Worm (Caenorhabditis elegans) whole organism, L4 larva: Measurements from ENCODE around the gene nep-2.
A peak's percentile ranks its signal among the peaks of the same experiment; 100 is the strongest.

Experiments used
- F26F4.8 ChIP-seq: fragments of 200-800 bp; sonication (Bioruptor generic); conservative IDR thresholded peaks from 2 replicates; pipeline ENCODE4 v1.3.6; 2022; ENCODE audit warnings: missing genetic modification characterization, missing compliant biosample characterization
- F37D6.2 ChIP-seq: sonication (generic microtip); optimal IDR thresholded peaks from 2 replicates; lab custom pipeline; 2016; ENCODE audit warnings: mild to moderate bottlenecking, missing genetic modification characterization, missing compliant biosample characterization
- F44E2.7 ChIP-seq: fragments of 200-800 bp; sonication (Bioruptor generic); IDR thresholded peaks from 2 replicates; pipeline ENCODE4 v2.1.2; 2022; ENCODE audit warnings: missing genetic modification characterization, missing compliant biosample characterization
- Y105C5A.15 ChIP-seq: fragments of 200-800 bp; sonication (Bioruptor generic); IDR thresholded peaks from 2 replicates; pipeline ENCODE4 v1.3.6; 2022; ENCODE audit warnings: missing genetic modification characterization, missing compliant biosample characterization
- Y48G9A.11 ChIP-seq: fragments of 200-800 bp; sonication (Bioruptor generic); IDR thresholded peaks from 2 replicates; pipeline ENCODE4 v1.3.6; 2022; ENCODE audit warnings: missing genetic modification reagents, missing genetic modification characterization, missing compliant biosample characterization
- ZK546.5 ChIP-seq, 2 experiments: sonication (generic microtip); optimal IDR thresholded peaks; 2 replicates each; lab custom pipeline; 2017; ENCODE audit warnings: missing biosample characterization in 2 of 2, missing genetic modification characterization in 2 of 2
- aha-1 ChIP-seq: fragments of 150-350 bp; peaks from one replicate; lab custom pipeline; 2014; ENCODE audit warnings: missing biosample characterization, missing genetic modification characterization
- arid-1 ChIP-seq: fragments of 200-800 bp; sonication (Bioruptor generic); conservative IDR thresholded peaks from 2 replicates; pipeline ENCODE4 v1.3.6; 2022; ENCODE audit warnings: missing genetic modification reagents, missing genetic modification characterization, missing compliant biosample characterization
- attf-4 ChIP-seq: sonication (generic microtip); optimal IDR thresholded peaks from 3 replicates; lab custom pipeline; 2017; ENCODE audit warnings: missing biosample characterization, missing genetic modification characterization
- ceh-32 ChIP-seq: sonication (generic microtip); optimal IDR thresholded peaks from 2 replicates; lab custom pipeline; 2016; ENCODE audit warnings: mild to moderate bottlenecking, missing genetic modification characterization, missing compliant biosample characterization; ENCODE audit not compliant: poor library complexity
- ceh-44 ChIP-seq: fragments of 200-800 bp; sonication (Bioruptor generic); IDR thresholded peaks from 2 replicates; pipeline ENCODE4 v1.3.6; 2022; ENCODE audit warnings: missing genetic modification reagents, missing genetic modification characterization, missing compliant biosample characterization
- ceh-82 ChIP-seq: sonication (generic microtip); optimal IDR thresholded peaks from 2 replicates; lab custom pipeline; 2017; ENCODE audit warnings: missing biosample characterization, missing genetic modification characterization
- ces-1 ChIP-seq: fragments of 150-350 bp; sonication (generic microtip); optimal IDR thresholded peaks from 4 replicates; lab custom pipeline; 2014; ENCODE audit warnings: missing biosample characterization, missing genetic modification reagents, missing genetic modification characterization
- daf-12 ChIP-seq: fragments of 150-350 bp; optimal IDR thresholded peaks from 2 replicates; lab custom pipeline; 2014; ENCODE audit warnings: missing biosample characterization, missing genetic modification reagents, missing genetic modification characterization
- daf-16 ChIP-seq, 3 experiments: sonication (generic microtip); optimal IDR thresholded peaks; 2 replicates each; lab custom pipeline; 2016 to 2017; ENCODE audit warnings: missing genetic modification characterization in 3 of 3, missing genetic modification reagents in 3 of 3, mild to moderate bottlenecking in 2 of 3, missing compliant biosample characterization in 2 of 3, missing biosample characterization in 1 of 3, moderate library complexity in 1 of 3
- dmd-6 ChIP-seq: fragments of 200-800 bp; sonication (Bioruptor generic); IDR thresholded peaks from 2 replicates; pipeline ENCODE4 v1.3.6; 2022; ENCODE audit warnings: missing genetic modification reagents, missing genetic modification characterization, missing compliant biosample characterization
- duxl-1 ChIP-seq: sonication (generic microtip); optimal IDR thresholded peaks from 2 replicates; lab custom pipeline; 2016; ENCODE audit warnings: mild to moderate bottlenecking, missing genetic modification characterization, moderate library complexity, missing compliant biosample characterization; ENCODE audit not compliant: poor library complexity
- egl-27 ChIP-seq: sonication (generic microtip); optimal IDR thresholded peaks from 3 replicates; lab custom pipeline; 2017; ENCODE audit warnings: missing biosample characterization, missing genetic modification reagents, missing genetic modification characterization
- fkh-10 ChIP-seq: fragments of 150-350 bp; optimal IDR thresholded peaks from 2 replicates; lab custom pipeline; 2014; ENCODE audit warnings: missing biosample characterization, missing genetic modification reagents, missing genetic modification characterization
- gei-8 ChIP-seq: fragments of 200-800 bp; sonication (Bioruptor generic); optimal IDR thresholded peaks from 2 replicates; lab custom pipeline; 2018; ENCODE audit warnings: mild to moderate bottlenecking, missing genetic modification characterization, missing compliant biosample characterization
- hif-1 ChIP-seq, 2 experiments: sonication (generic microtip); optimal IDR thresholded peaks; 2 replicates each; lab custom pipeline; 2016 to 2017; ENCODE audit warnings: missing compliant biosample characterization in 2 of 2, missing genetic modification characterization in 2 of 2, missing genetic modification reagents in 2 of 2, missing genotype in 2 of 2, mild to moderate bottlenecking in 1 of 2
- lim-7 ChIP-seq: fragments of 200-800 bp; sonication (Bioruptor generic); IDR thresholded peaks from 2 replicates; pipeline ENCODE4 v1.3.6; 2022; ENCODE audit warnings: missing genetic modification characterization, missing compliant biosample characterization
- lin-13 ChIP-seq: fragments of 150-350 bp; optimal IDR thresholded peaks from 2 replicates; lab custom pipeline; 2014; ENCODE audit warnings: missing biosample characterization, missing genetic modification reagents, missing genetic modification characterization
- lin-29 ChIP-seq: fragments of 200-800 bp; sonication (Bioruptor generic); IDR thresholded peaks from 2 replicates; pipeline ENCODE4 v1.3.6; 2022; ENCODE audit warnings: missing genetic modification reagents, missing genetic modification characterization, missing compliant biosample characterization
- lin-38 ChIP-seq: fragments of 200-800 bp; sonication (Bioruptor generic); IDR thresholded peaks from 2 replicates; pipeline ENCODE4 v1.3.6; 2022; ENCODE audit warnings: missing genetic modification reagents, missing genetic modification characterization, missing compliant biosample characterization
- lir-3 ChIP-seq: sonication (generic microtip); optimal IDR thresholded peaks from 2 replicates; lab custom pipeline; 2016; ENCODE audit warnings: mild to moderate bottlenecking, missing genetic modification characterization, missing compliant biosample characterization
- mdt-29 ChIP-seq: fragments of 200-800 bp; sonication (Bioruptor generic); IDR thresholded peaks from 2 replicates; pipeline ENCODE4 v1.3.6; 2022; ENCODE audit warnings: missing genetic modification reagents, missing genetic modification characterization, missing compliant biosample characterization
- nhr-10 ChIP-seq: fragments of 150-350 bp; optimal IDR thresholded peaks from 2 replicates; lab custom pipeline; 2014; ENCODE audit warnings: missing biosample characterization, missing genetic modification characterization
- nhr-111 ChIP-seq: fragments of 200-800 bp; sonication (Bioruptor generic); optimal IDR thresholded peaks from 2 replicates; lab custom pipeline; 2018; ENCODE audit warnings: mild to moderate bottlenecking, missing genetic modification characterization, missing compliant biosample characterization
- nhr-25 ChIP-seq: sonication (generic microtip); optimal IDR thresholded peaks from 2 replicates; lab custom pipeline; 2017; ENCODE audit warnings: missing genetic modification characterization, mild to moderate bottlenecking, missing compliant biosample characterization, antibody characterized with exemption, moderate library complexity, borderline replicate concordance; ENCODE audit not compliant: insufficient read depth
- nhr-28 ChIP-seq: fragments of 150-350 bp; optimal IDR thresholded peaks from 2 replicates; lab custom pipeline; 2014; ENCODE audit warnings: missing biosample characterization, missing genetic modification characterization
- nhr-48 ChIP-seq: sonication (generic microtip); optimal IDR thresholded peaks from 2 replicates; lab custom pipeline; 2016; ENCODE audit warnings: mild to moderate bottlenecking, missing genetic modification characterization, missing compliant biosample characterization
- pha-4 ChIP-seq, 2 experiments: fragments of 150-350 bp in 1 of 2; fragments of 200-800 bp in 1 of 2; sonication (Bioruptor generic) in 1 of 2; IDR thresholded peaks in 1 of 2; optimal IDR thresholded peaks in 1 of 2; 2 replicates each; pipeline versions ENCODE4 v1.3.6 to Lab custom; 2014 to 2022; ENCODE audit warnings: missing genetic modification characterization in 2 of 2, missing genetic modification reagents in 2 of 2, missing biosample characterization in 1 of 2, missing compliant biosample characterization in 1 of 2
- pqm-1 ChIP-seq: sonication (generic microtip); optimal IDR thresholded peaks from 2 replicates; lab custom pipeline; 2017; ENCODE audit warnings: missing biosample characterization, missing genetic modification characterization
- saeg-2 ChIP-seq: fragments of 200-800 bp; sonication (Bioruptor generic); IDR thresholded peaks from 2 replicates; pipeline ENCODE4 v1.3.6; 2022; ENCODE audit warnings: missing genetic modification reagents, missing genetic modification characterization, missing compliant biosample characterization
- sdz-12 ChIP-seq: fragments of 200-800 bp; sonication (Bioruptor generic); optimal IDR thresholded peaks from 2 replicates; lab custom pipeline; 2018; ENCODE audit warnings: mild to moderate bottlenecking, missing genetic modification characterization, missing compliant biosample characterization
- set-16 ChIP-seq: fragments of 200-800 bp; sonication (Bioruptor generic); IDR thresholded peaks from 2 replicates; pipeline ENCODE4 v1.3.6; 2022; ENCODE audit warnings: missing genetic modification reagents, missing genetic modification characterization, missing compliant biosample characterization
- skn-1 ChIP-seq: fragments of 150-350 bp; optimal IDR thresholded peaks from 2 replicates; lab custom pipeline; 2014; ENCODE audit warnings: missing biosample characterization, missing genetic modification characterization
- snpc-4 ChIP-seq: fragments of 150-350 bp; optimal IDR thresholded peaks from 2 replicates; lab custom pipeline; 2014; ENCODE audit warnings: missing biosample characterization, missing genetic modification characterization
- spr-3 ChIP-seq: fragments of 200-800 bp; sonication (Bioruptor generic); optimal IDR thresholded peaks from 2 replicates; lab custom pipeline; 2018; ENCODE audit warnings: mild to moderate bottlenecking, missing genetic modification characterization, missing compliant biosample characterization
- unc-130 ChIP-seq: sonication (generic microtip); optimal IDR thresholded peaks from 2 replicates; lab custom pipeline; 2016; ENCODE audit warnings: missing genetic modification reagents, missing genetic modification characterization, missing compliant biosample characterization
- unc-62 ChIP-seq, 3 experiments: fragments of 150-350 bp in 1 of 3; sonication (generic microtip); optimal IDR thresholded peaks in 2 of 3; peaks in 1 of 3; 1 replicate in 1 of 3; 2 replicates in 2 of 3; lab custom pipeline; 2014 to 2017; ENCODE audit warnings: missing biosample characterization in 3 of 3, missing genetic modification characterization in 3 of 3, missing genetic modification reagents in 3 of 3, missing genotype in 1 of 3
- vab-7 ChIP-seq: fragments of 200-800 bp; sonication (Bioruptor generic); IDR thresholded peaks from 2 replicates; pipeline ENCODE4 v1.3.6; 2022; ENCODE audit warnings: missing genetic modification reagents, missing genetic modification characterization, missing compliant biosample characterization
- zag-1 ChIP-seq: fragments of 150-350 bp; optimal IDR thresholded peaks from 2 replicates; lab custom pipeline; 2014; ENCODE audit warnings: missing biosample characterization, missing genetic modification characterization
- zfp-2 ChIP-seq: sonication (generic microtip); optimal IDR thresholded peaks from 2 replicates; lab custom pipeline; 2016; ENCODE audit warnings: mild to moderate bottlenecking, missing genetic modification characterization, missing compliant biosample characterization
- zip-11 ChIP-seq: fragments of 200-800 bp; sonication (Bioruptor generic); IDR thresholded peaks from 2 replicates; pipeline ENCODE4 v1.3.6; 2022; ENCODE audit warnings: missing genetic modification characterization, missing compliant biosample characterization

The nep-2 gene

DNA sequence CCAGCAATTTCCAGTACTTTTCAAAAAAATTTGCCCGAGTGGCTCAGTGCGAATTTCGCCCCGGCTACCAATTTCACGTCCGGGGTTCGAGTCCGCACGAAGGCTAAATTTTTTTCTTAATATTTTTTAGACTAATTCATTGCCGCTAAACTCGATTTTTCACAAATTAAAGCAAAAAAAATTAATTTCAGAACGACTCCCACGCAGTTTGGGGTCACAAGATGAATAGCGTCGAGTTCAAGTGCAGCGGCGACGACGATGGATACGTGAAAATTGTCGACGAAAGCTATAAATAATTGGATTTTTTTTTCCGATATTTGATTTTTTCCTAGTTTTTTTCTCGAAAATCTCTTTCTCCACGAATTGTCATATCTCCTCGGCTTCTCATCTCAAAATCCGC, 25.7 kb upstream of the nep-2 start:
- TF ChIP-seq daf-16 (GFP tag; optimal IDR thresholded peaks at IDR 0.05; lab: Kevin White, UChicago) (no peak), daf-16 (tag; optimal IDR thresholded peaks at IDR 0.05; lab: Kevin White, UChicago) (peak; percentile 28), F26F4.8 (GFP tag; lab: Robert Waterston, UW) (no peak), zip-11 (GFP tag; lab: Robert Waterston, UW) (no peak), fkh-10 (GFP tag; lab: Kevin White, UChicago) (no peak), attf-4 (tag; lab: Kevin White, UChicago) (no peak), daf-12 (no peak), nhr-111 (no peak), lim-7 (no peak), pha-4 (GFP tag; IDR thresholded peaks at IDR 0.05; lab: Robert Waterston, UW) (no peak), pha-4 (tag; optimal IDR thresholded peaks at IDR 0.05; lab: Kevin White, UChicago) (no peak), Y48G9A.11 (GFP tag; lab: Robert Waterston, UW) (no peak), lin-38 (peak; percentile 73), set-16 (GFP tag; lab: Robert Waterston, UW) (no peak)

DNA sequence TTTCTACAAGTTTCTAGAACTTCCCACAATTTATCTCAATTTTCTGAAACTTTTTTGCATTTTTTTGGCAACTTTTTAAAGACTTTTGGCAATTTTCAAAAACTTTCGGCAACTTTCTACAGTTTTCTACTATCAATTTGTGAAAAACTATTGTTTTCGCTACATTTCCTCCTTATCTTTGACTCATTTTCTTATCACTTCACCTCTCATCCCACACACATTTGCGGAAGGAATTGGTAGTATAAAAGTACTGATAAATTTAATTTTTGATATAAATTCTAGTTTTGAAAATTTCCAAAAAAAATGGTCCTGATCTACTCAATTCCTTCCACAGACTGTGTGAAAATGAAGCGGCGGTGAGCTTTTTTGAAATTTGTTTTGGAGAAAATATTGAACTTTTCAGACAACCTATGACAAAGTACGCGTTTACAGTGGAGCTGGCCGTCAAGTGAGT, 24.1 kb upstream of the nep-2 start, which contains the start of gene F29A7.4:
F29A7.4 (plus strand) TSS at position 404 of the 454 bp plus-strand sequence.
- no peak for TF ChIP-seq snpc-4 (tag; lab: Kevin White, UChicago)
- no peak for TF ChIP-seq lin-29 (GFP tag; lab: Robert Waterston, UW)
- TF ChIP-seq hif-1 (tag; optimal IDR thresholded peaks at IDR 0.05; lab: Kevin White, UChicago): no peak
- no peak for TF ChIP-seq nhr-25 (tag; lab: Kevin White, UChicago)
- no peak for TF ChIP-seq aha-1 (tag; lab: Kevin White, UChicago)
- no peak for TF ChIP-seq Y48G9A.11 (GFP tag; lab: Robert Waterston, UW)
- peak; percentile 18 for TF ChIP-seq pqm-1 (tag; lab: Kevin White, UChicago)
- no peak for TF ChIP-seq lim-7
- no peak for TF ChIP-seq F37D6.2 (tag; lab: Kevin White, UChicago)
- no peak for TF ChIP-seq gei-8 (GFP tag; lab: Kevin White, UChicago)
- TF ChIP-seq Y105C5A.15: no peak
- TF ChIP-seq egl-27: no peak
- no peak for TF ChIP-seq zfp-2
- TF ChIP-seq unc-62 (GFP tag; optimal IDR thresholded peaks at IDR 0.05 in 1 of 2; lab: Kevin White, UChicago): no peak
- TF ChIP-seq unc-62 (tag; optimal IDR thresholded peaks at IDR 0.05; lab: Kevin White, UChicago): no peak
- no peak for TF ChIP-seq nhr-48 (tag; lab: Kevin White, UChicago)
- no peak for TF ChIP-seq ceh-82
- TF ChIP-seq ZK546.5 (tag; optimal IDR thresholded peaks at IDR 0.05; lab: Kevin White, UChicago): no peak
- no peak for TF ChIP-seq arid-1
- no peak for TF ChIP-seq zag-1
- TF ChIP-seq daf-16 (GFP tag; optimal IDR thresholded peaks at IDR 0.05; lab: Kevin White, UChicago): no peak
- peak; percentile 49 for TF ChIP-seq daf-16 (tag; optimal IDR thresholded peaks at IDR 0.05; lab: Kevin White, UChicago)
- peak; percentile 74 for TF ChIP-seq nhr-28 (tag; lab: Kevin White, UChicago)
- no peak for TF ChIP-seq F44E2.7
- no peak for TF ChIP-seq ces-1 (GFP tag; lab: Kevin White, UChicago)
- TF ChIP-seq set-16 (GFP tag; lab: Robert Waterston, UW): no peak
- TF ChIP-seq vab-7 (GFP tag; lab: Robert Waterston, UW): no peak
- TF ChIP-seq spr-3 (GFP tag; lab: Kevin White, UChicago): no peak
- no peak for TF ChIP-seq ceh-32 (tag; lab: Kevin White, UChicago)

ce11 chrII:2747956-2748621, 22.5 kb upstream of the nep-2 start:
- TF ChIP-seq duxl-1 (tag; lab: Kevin White, UChicago) (no peak), sdz-12 (GFP tag; lab: Kevin White, UChicago) (no peak), lin-13 (GFP tag; lab: Kevin White, UChicago) (no peak), nhr-28 (tag; lab: Kevin White, UChicago) (no peak), lin-38 (no peak), F44E2.7 (no peak), unc-130 (GFP tag; lab: Kevin White, UChicago) (no peak), mdt-29 (GFP tag; lab: Robert Waterston, UW) (no peak), ces-1 (GFP tag; lab: Kevin White, UChicago) (no peak), nhr-10 (tag; lab: Kevin White, UChicago) (no peak), saeg-2 (GFP tag; lab: Robert Waterston, UW) (no peak), dmd-6 (GFP tag; lab: Robert Waterston, UW) (no peak), ceh-44 (GFP tag; lab: Robert Waterston, UW) (no peak), nhr-25 (tag; lab: Kevin White, UChicago) (no peak), skn-1 (tag; lab: Kevin White, UChicago) (no peak), lir-3 (tag; lab: Kevin White, UChicago) (no peak)
